Worm (Caenorhabditis elegans): Measurements from ENCODE around the gene syf-2.

ce11 chrIII:7138178-7138577 lies 23.7 kb downstream of the syf-2 start, which contains the start of gene B0280.11:
- TF ChIP-seq W03F9.2 (tag; optimal IDR thresholded peaks at IDR 0.05), result no peak
- TF ChIP-seq dao-5 (tag; optimal IDR thresholded peaks at IDR 0.05), result no peak
- TF ChIP-seq him-1 (tag; optimal IDR thresholded peaks at IDR 0.05), result no peak
